Fruit fly (Drosophila melanogaster): ENCODE measurements around the gene CG15747.

Gene CG15747

DNA sequence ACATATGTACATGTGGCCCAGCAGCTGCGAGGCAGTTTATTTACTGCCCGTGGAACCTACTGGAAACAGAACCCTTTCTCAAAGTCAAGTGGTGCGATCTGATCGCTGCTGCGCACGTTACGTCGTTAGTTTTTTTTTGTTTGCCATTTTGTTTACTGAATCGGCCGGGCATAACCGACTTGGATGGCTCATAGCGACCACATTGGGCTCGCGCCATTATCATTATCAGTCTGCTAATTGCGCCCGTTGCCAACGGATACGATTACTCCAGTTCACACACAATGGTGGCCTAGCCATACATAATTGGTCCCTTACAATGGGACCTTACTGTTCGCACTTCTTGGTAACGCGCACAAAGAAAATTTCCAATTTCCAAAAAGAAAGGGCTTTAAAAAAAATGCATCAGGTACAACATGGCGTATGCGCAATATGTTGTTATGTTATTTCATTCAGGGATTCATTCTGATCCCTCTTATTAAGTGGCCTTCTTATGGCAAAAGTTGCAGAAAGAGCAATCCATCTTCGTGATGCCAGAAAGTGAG lies 5.3 kb upstream of the CG15747 start (continued):
- TF ChIP-seq knrl (GFP tag; IDR thresholded peaks at IDR 0.05; ENCODE audit: partially characterized antibody) (no peak), dati (GFP tag; IDR thresholded peaks at IDR 0.05) (no peak), scrt (GFP tag; optimal IDR thresholded peaks at IDR 0.05) (no peak), mam (GFP tag; optimal IDR thresholded peaks at IDR 0.05) (peak; percentile 49), Sry-δ (GFP tag; optimal IDR thresholded peaks at IDR 0.05) (peak; percentile 4), HLHmδ (GFP tag; optimal IDR thresholded peaks at IDR 0.05) (no peak), CG9609 (GFP tag; optimal IDR thresholded peaks at IDR 0.05) (peak; percentile 28), CG1832 (GFP tag; optimal IDR thresholded peaks at IDR 0.05) (no peak), CG4360 (GFP tag; IDR thresholded peaks at IDR 0.05) (no peak), B-H2 (GFP tag; optimal IDR thresholded peaks at IDR 0.05) (no peak), Xrp1 (GFP tag; IDR thresholded peaks at IDR 0.05) (no peak), Spps (tag; optimal IDR thresholded peaks at IDR 0.05) (no peak), Nf-YB (GFP tag; optimal IDR thresholded peaks at IDR 0.05) (no peak), kni (GFP tag; optimal IDR thresholded peaks at IDR 0.05) (no peak), gro (GFP tag; optimal IDR thresholded peaks at IDR 0.05) (no peak), trh (GFP tag; optimal IDR thresholded peaks at IDR 0.05) (no peak), Dref (GFP tag; IDR thresholded peaks at IDR 0.05) (no peak), CG15269 (tag; optimal IDR thresholded peaks at IDR 0.05) (peak; percentile 3), Dad (GFP tag; optimal IDR thresholded peaks at IDR 0.05) (no peak), amos (GFP tag; IDR thresholded peaks at IDR 0.05; ENCODE audit: partially characterized antibody) (no peak), CG12155 (GFP tag; optimal IDR thresholded peaks at IDR 0.05) (peak; percentile 5), CG14667 (GFP tag; IDR thresholded peaks at IDR 0.05) (no peak), NfI (GFP tag; optimal IDR thresholded peaks at IDR 0.05) (no peak), pum (GFP tag; optimal IDR thresholded peaks at IDR 0.05) (peak; percentile 14), Vsx1 (GFP tag; optimal IDR thresholded peaks at IDR 0.05) (peak; percentile 26), Mes4 (GFP tag; optimal IDR thresholded peaks at IDR 0.05) (no peak), CG16779 (GFP tag; IDR thresholded peaks at IDR 0.05) (no peak), HmgZ (tag; optimal IDR thresholded peaks at IDR 0.05) (no peak), otp (GFP tag; IDR thresholded peaks at IDR 0.05) (no peak), sob (GFP tag; IDR thresholded peaks at IDR 0.05) (no peak), dpn (GFP tag; optimal IDR thresholded peaks at IDR 0.05) (peak; percentile 17 to 22), H15 (GFP tag; IDR thresholded peaks at IDR 0.05) (no peak), ase (GFP tag; IDR thresholded peaks at IDR 0.05) (no peak), Dip2 (GFP tag; IDR thresholded peaks at IDR 0.05) (no peak), tap (tag; optimal IDR thresholded peaks at IDR 0.05) (no peak), Awh (GFP tag; IDR thresholded peaks at IDR 0.05) (no peak), CG12219 (GFP tag; optimal IDR thresholded peaks at IDR 0.05) (no peak), Nf-YC (tag; optimal IDR thresholded peaks at IDR 0.05) (no peak), mirr (GFP tag; optimal IDR thresholded peaks at IDR 0.05) (no peak), CG12071 (GFP tag; optimal IDR thresholded peaks at IDR 0.05) (no peak), CG18476 (GFP tag; optimal IDR thresholded peaks at IDR 0.05) (no peak), CG14441 (GFP tag; IDR thresholded peaks at IDR 0.05) (no peak), CG10979 (tag; optimal IDR thresholded peaks at IDR 0.05) (no peak), ssp (GFP tag; IDR thresholded peaks at IDR 0.05) (no peak), bbx (GFP tag; IDR thresholded peaks at IDR 0.05; ENCODE audit: partially characterized antibody) (no peak), ab (GFP tag; optimal IDR thresholded peaks at IDR 0.05) (no peak), CG3163 (GFP tag; optimal IDR thresholded peaks at IDR 0.05) (peak; percentile 8), hbn (GFP tag; IDR thresholded peaks at IDR 0.05; ENCODE audit: partially characterized antibody) (no peak), CG11560 (tag; IDR thresholded peaks at IDR 0.05) (no peak), CG7963 (GFP tag; IDR thresholded peaks at IDR 0.05; ENCODE audit: partially characterized antibody) (no peak), aop (GFP tag; IDR thresholded peaks at IDR 0.05) (no peak), jing (GFP tag; optimal IDR thresholded peaks at IDR 0.05) (no peak)
